Fruit fly (Drosophila melanogaster): ENCODE results near the gene CG8813.

CG8813 gene

dm6 chr2L:2891200-2891599, 21.7 kb downstream of the CG8813 start (continued):
- 0 out of 2 replicates have a peak, but pooled peaks have one; percentile 18 for TF ChIP-seq Xrp1 (GFP tag; IDR thresholded peaks at IDR 0.05)
- TF ChIP-seq Bgb (GFP tag; IDR thresholded peaks at IDR 0.05; ENCODE audit: partially characterized antibody) = 0 out of 2 replicates have a peak, but pooled peaks have one; percentile 9

dm6 chr2L:2894356-2894755, 24.9 kb downstream of the CG8813 start:
- TF ChIP-seq pros (GFP tag; optimal IDR thresholded peaks at IDR 0.05) (peak; percentile 18), sens (GFP tag) (peak; percentile 56), ro (GFP tag; IDR thresholded peaks at IDR 0.05) (no peak), Hey (tag; optimal IDR thresholded peaks at IDR 0.05) (peak; percentile 14), salm (tag; optimal IDR thresholded peaks at IDR 0.05) (no peak), Deaf1 (tag; optimal IDR thresholded peaks at IDR 0.05) (peak; percentile 13), abd-A (tag; optimal IDR thresholded peaks at IDR 0.05) (peak; percentile 56)

- peak; percentile 86 to 87 for TF ChIP-seq dpn (GFP tag; optimal IDR thresholded peaks at IDR 0.05)
- TF ChIP-seq Oli (tag; optimal IDR thresholded peaks at IDR 0.05) = peak; percentile 83
- no peak for TF ChIP-seq Sin3A (optimal IDR thresholded peaks at IDR 0.05)
- no peak for TF ChIP-seq schlank (tag; optimal IDR thresholded peaks at IDR 0.05)
- no peak for TF ChIP-seq lbe (GFP tag; optimal IDR thresholded peaks at IDR 0.05)
- peak; percentile 56 for TF ChIP-seq CG10267 (tag; optimal IDR thresholded peaks at IDR 0.05)
- TF ChIP-seq CG1602 (GFP tag; optimal IDR thresholded peaks at IDR 0.05) = peak; percentile 86
- peak; percentile 84 for TF ChIP-seq ase (GFP tag; IDR thresholded peaks at IDR 0.05)
- peak; percentile 86 for TF ChIP-seq row (GFP tag; IDR thresholded peaks at IDR 0.05)
- peak; percentile 39 for TF ChIP-seq CG17802 (tag; optimal IDR thresholded peaks at IDR 0.05)
- TF ChIP-seq HLH3B (GFP tag; IDR thresholded peaks at IDR 0.05) = peak; percentile 83
- peak; percentile 52 for TF ChIP-seq Nf-YC (tag; optimal IDR thresholded peaks at IDR 0.05)
- TF ChIP-seq pita (GFP tag; optimal IDR thresholded peaks at IDR 0.05) = no peak
- TF ChIP-seq ash1 (GFP tag; optimal IDR thresholded peaks at IDR 0.05) = no peak
- TF ChIP-seq cato (GFP tag; optimal IDR thresholded peaks at IDR 0.05; ENCODE audit: borderline replicate concordance) = peak; percentile 73
- TF ChIP-seq CG10366 (GFP tag; IDR thresholded peaks at IDR 0.05) = peak; percentile 81
- TF ChIP-seq CG9215 (GFP tag; IDR thresholded peaks at IDR 0.05) = no peak
- TF ChIP-seq Sox102F (GFP tag; optimal IDR thresholded peaks at IDR 0.05) = peak; percentile 93
- TF ChIP-seq maf-S (GFP tag; optimal IDR thresholded peaks at IDR 0.05) = peak; percentile 71
- no peak for TF ChIP-seq Dref (GFP tag; IDR thresholded peaks at IDR 0.05)
- peak; percentile 38 for TF ChIP-seq Asciz (GFP tag; optimal IDR thresholded peaks at IDR 0.05)
- TF ChIP-seq MBD-R2 (GFP tag; IDR thresholded peaks at IDR 0.05) = peak; percentile 15; the same call in 1 of the 2 replicates
- peak; percentile 34; the same call in 1 of the 2 replicates for TF ChIP-seq dan (GFP tag; IDR thresholded peaks at IDR 0.05)
- TF ChIP-seq ERR (GFP tag; optimal IDR thresholded peaks at IDR 0.05) = peak; percentile 66
- peak; percentile 43 for TF ChIP-seq run (tag; optimal IDR thresholded peaks at IDR 0.05)
- peak; percentile 62 for TF ChIP-seq fd64A (GFP tag; optimal IDR thresholded peaks at IDR 0.05)
- TF ChIP-seq Atf6 (GFP tag; IDR thresholded peaks at IDR 0.05) = peak; percentile 77
- peak; percentile 58 for TF ChIP-seq sima (GFP tag; optimal IDR thresholded peaks at IDR 0.05)
- peak; percentile 99 for TF ChIP-seq onecut (GFP tag; IDR thresholded peaks at IDR 0.05)
- TF ChIP-seq CG11247 (GFP tag; IDR thresholded peaks at IDR 0.05) = peak; percentile 76
- no peak for TF ChIP-seq B-H2 (GFP tag; optimal IDR thresholded peaks at IDR 0.05)
- TF ChIP-seq CG42726 (GFP tag; IDR thresholded peaks at IDR 0.05; ENCODE audit: partially characterized antibody) = no peak
- peak; percentile 46 for TF ChIP-seq Hand (GFP tag; optimal IDR thresholded peaks at IDR 0.05)
- TF ChIP-seq jing (GFP tag; optimal IDR thresholded peaks at IDR 0.05) = peak; percentile 83
- TF ChIP-seq MTF-1 (GFP tag; optimal IDR thresholded peaks at IDR 0.05; ENCODE audit: borderline replicate concordance) = peak; percentile 19
- TF ChIP-seq CG4282 (GFP tag; optimal IDR thresholded peaks at IDR 0.05) = no peak
- TF ChIP-seq CG14860 (GFP tag; IDR thresholded peaks at IDR 0.05; ENCODE audit: partially characterized antibody) = no peak
- TF ChIP-seq CG30431 (GFP tag; optimal IDR thresholded peaks at IDR 0.05) = peak; percentile 86
- TF ChIP-seq yki (optimal IDR thresholded peaks at IDR 0.05) = no peak
These were observed 27.6 kb downstream of the CG8813 start for dm6 chr2L:2897024-2897549.
